Worm (Caenorhabditis elegans) whole organism, L4 larva: ENCODE data around the gene ZK177.9.

ENCODE experiments used
- F37D6.2 ChIP-seq: sonication (generic microtip); optimal IDR thresholded peaks from 2 replicates; lab custom pipeline; 2016; ENCODE audit warnings: mild to moderate bottlenecking, missing genetic modification characterization, missing compliant biosample characterization
- F49E8.2 ChIP-seq: sonication (generic microtip); optimal IDR thresholded peaks from 2 replicates; lab custom pipeline; 2016; ENCODE audit warnings: missing compliant biosample characterization, mild to moderate bottlenecking, missing genetic modification characterization, borderline replicate concordance
- R02D3.7 ChIP-seq: fragments of 150-350 bp; sonication (generic microtip); optimal IDR thresholded peaks from 3 replicates; lab custom pipeline; 2014; ENCODE audit warnings: missing biosample characterization, missing genetic modification characterization
- T26A8.4 ChIP-seq: fragments of 200-800 bp; sonication (Bioruptor generic); IDR thresholded peaks from 2 replicates; pipeline ENCODE4 v1.3.6; 2022; ENCODE audit warnings: missing genetic modification characterization, missing compliant biosample characterization
- aly-2 ChIP-seq: sonication (generic microtip); optimal IDR thresholded peaks from 2 replicates; lab custom pipeline; 2018; ENCODE audit warnings: missing biosample characterization, missing genetic modification characterization
- ceh-62 ChIP-seq: sonication (generic microtip); optimal IDR thresholded peaks from 2 replicates; lab custom pipeline; 2017; ENCODE audit warnings: missing biosample characterization, missing genetic modification characterization
- daf-16 ChIP-seq, 3 experiments: sonication (generic microtip); optimal IDR thresholded peaks; 2 replicates each; lab custom pipeline; 2016 to 2017; ENCODE audit warnings: missing genetic modification characterization in 3 of 3, missing genetic modification reagents in 3 of 3, mild to moderate bottlenecking in 2 of 3, missing compliant biosample characterization in 2 of 3, missing biosample characterization in 1 of 3, moderate library complexity in 1 of 3
- daf-19 ChIP-seq: fragments of 200-800 bp; sonication (Bioruptor generic); conservative IDR thresholded peaks from 2 replicates; pipeline ENCODE4 v1.3.6; 2022; ENCODE audit warnings: missing genetic modification characterization, missing compliant biosample characterization
- daf-8 ChIP-seq: fragments of 200-800 bp; sonication (Bioruptor generic); IDR thresholded peaks from 2 replicates; pipeline ENCODE4 v1.3.6; 2022; ENCODE audit warnings: missing genetic modification characterization, missing compliant biosample characterization
- dmd-6 ChIP-seq: fragments of 200-800 bp; sonication (Bioruptor generic); IDR thresholded peaks from 2 replicates; pipeline ENCODE4 v1.3.6; 2022; ENCODE audit warnings: missing genetic modification reagents, missing genetic modification characterization, missing compliant biosample characterization
- dve-1 ChIP-seq: sonication (generic microtip); optimal IDR thresholded peaks from 2 replicates; lab custom pipeline; 2017; ENCODE audit warnings: antibody characterized with exemption, mild to moderate bottlenecking, missing genetic modification characterization, missing compliant biosample characterization; ENCODE audit not compliant: insufficient read depth
- egl-27 ChIP-seq: sonication (generic microtip); optimal IDR thresholded peaks from 3 replicates; lab custom pipeline; 2017; ENCODE audit warnings: missing biosample characterization, missing genetic modification reagents, missing genetic modification characterization
- egl-43 ChIP-seq: fragments of 200-800 bp; sonication (Bioruptor generic); IDR thresholded peaks from 2 replicates; pipeline ENCODE4 v1.3.6; 2022; ENCODE audit warnings: missing genetic modification reagents, missing genetic modification characterization, missing compliant biosample characterization
- hlh-11 ChIP-seq: fragments of 200-800 bp; sonication (Bioruptor generic); optimal IDR thresholded peaks from 2 replicates; lab custom pipeline; 2018; ENCODE audit warnings: mild to moderate bottlenecking, missing genetic modification characterization, missing compliant biosample characterization
- hlh-30 ChIP-seq: sonication (generic microtip); optimal IDR thresholded peaks from 2 replicates; lab custom pipeline; 2017; ENCODE audit warnings: antibody characterized with exemption, mild to moderate bottlenecking, missing genetic modification characterization, missing compliant biosample characterization; ENCODE audit not compliant: insufficient read depth
- lin-13 ChIP-seq: fragments of 150-350 bp; optimal IDR thresholded peaks from 2 replicates; lab custom pipeline; 2014; ENCODE audit warnings: missing biosample characterization, missing genetic modification reagents, missing genetic modification characterization
- lin-38 ChIP-seq: fragments of 200-800 bp; sonication (Bioruptor generic); IDR thresholded peaks from 2 replicates; pipeline ENCODE4 v1.3.6; 2022; ENCODE audit warnings: missing genetic modification reagents, missing genetic modification characterization, missing compliant biosample characterization
- madf-9 ChIP-seq: fragments of 200-800 bp; sonication (Bioruptor generic); conservative IDR thresholded peaks from 2 replicates; pipeline ENCODE4 v1.3.6; 2022; ENCODE audit warnings: missing genetic modification reagents, missing genetic modification characterization, missing compliant biosample characterization
- mdl-1 ChIP-seq, 2 experiments: fragments of 150-350 bp in 1 of 2; sonication (generic microtip) in 1 of 2; optimal IDR thresholded peaks; 2 replicates each; lab custom pipeline; 2014 to 2017; ENCODE audit warnings: missing biosample characterization in 2 of 2, missing genetic modification characterization in 2 of 2
- mxl-2 ChIP-seq: fragments of 200-800 bp; sonication (Bioruptor generic); conservative IDR thresholded peaks from 2 replicates; pipeline ENCODE4 v1.3.6; 2022; ENCODE audit warnings: missing genetic modification reagents, missing genetic modification characterization, missing compliant biosample characterization
- mxl-3 ChIP-seq: fragments of 200-800 bp; sonication (Bioruptor generic); optimal IDR thresholded peaks from 2 replicates; lab custom pipeline; 2018; ENCODE audit warnings: mild to moderate bottlenecking, missing genetic modification characterization, missing compliant biosample characterization
- nhr-10 ChIP-seq: fragments of 150-350 bp; optimal IDR thresholded peaks from 2 replicates; lab custom pipeline; 2014; ENCODE audit warnings: missing biosample characterization, missing genetic modification characterization
- nhr-102 ChIP-seq: sonication (generic microtip); optimal IDR thresholded peaks from 2 replicates; lab custom pipeline; 2016; ENCODE audit warnings: mild to moderate bottlenecking, missing genetic modification characterization, moderate library complexity, missing compliant biosample characterization
- nhr-11 ChIP-seq: fragments of 150-350 bp; optimal IDR thresholded peaks from 2 replicates; lab custom pipeline; 2014; ENCODE audit warnings: missing biosample characterization, missing genetic modification characterization
- nhr-237 ChIP-seq: sonication (generic microtip); optimal IDR thresholded peaks from 2 replicates; lab custom pipeline; 2017; ENCODE audit warnings: missing biosample characterization, missing genetic modification characterization
- nhr-28 ChIP-seq: fragments of 150-350 bp; optimal IDR thresholded peaks from 2 replicates; lab custom pipeline; 2014; ENCODE audit warnings: missing biosample characterization, missing genetic modification characterization
- nhr-42 ChIP-seq: fragments of 200-800 bp; sonication (Bioruptor generic); IDR thresholded peaks from 2 replicates; pipeline ENCODE4 v1.3.6; 2022; ENCODE audit warnings: missing genetic modification characterization, missing compliant biosample characterization
- nhr-76 ChIP-seq: fragments of 150-350 bp; optimal IDR thresholded peaks from 2 replicates; lab custom pipeline; 2014; ENCODE audit warnings: missing biosample characterization, missing genetic modification characterization
- nhr-77 ChIP-seq: fragments of 150-350 bp; optimal IDR thresholded peaks from 2 replicates; lab custom pipeline; 2014; ENCODE audit warnings: missing biosample characterization, missing genetic modification characterization
- pha-4 ChIP-seq, 2 experiments: fragments of 150-350 bp in 1 of 2; fragments of 200-800 bp in 1 of 2; sonication (Bioruptor generic) in 1 of 2; IDR thresholded peaks in 1 of 2; optimal IDR thresholded peaks in 1 of 2; 2 replicates each; pipeline versions ENCODE4 v1.3.6 to Lab custom; 2014 to 2022; ENCODE audit warnings: missing genetic modification characterization in 2 of 2, missing genetic modification reagents in 2 of 2, missing biosample characterization in 1 of 2, missing compliant biosample characterization in 1 of 2
- pqm-1 ChIP-seq: sonication (generic microtip); optimal IDR thresholded peaks from 2 replicates; lab custom pipeline; 2017; ENCODE audit warnings: missing biosample characterization, missing genetic modification characterization
- skn-1 ChIP-seq: fragments of 150-350 bp; optimal IDR thresholded peaks from 2 replicates; lab custom pipeline; 2014; ENCODE audit warnings: missing biosample characterization, missing genetic modification characterization
- tra-1 ChIP-seq: fragments of 200-800 bp; sonication (Bioruptor generic); IDR thresholded peaks from 2 replicates; pipeline ENCODE4 v1.3.6; 2022; ENCODE audit warnings: missing genetic modification reagents, missing genetic modification characterization, missing compliant biosample characterization
- unc-62 ChIP-seq, 3 experiments: fragments of 150-350 bp in 1 of 3; sonication (generic microtip); optimal IDR thresholded peaks in 2 of 3; peaks in 1 of 3; 1 replicate in 1 of 3; 2 replicates in 2 of 3; lab custom pipeline; 2014 to 2017; ENCODE audit warnings: missing biosample characterization in 3 of 3, missing genetic modification characterization in 3 of 3, missing genetic modification reagents in 3 of 3, missing genotype in 1 of 3
- zag-1 ChIP-seq: fragments of 150-350 bp; optimal IDR thresholded peaks from 2 replicates; lab custom pipeline; 2014; ENCODE audit warnings: missing biosample characterization, missing genetic modification characterization
- zip-2 ChIP-seq: fragments of 150-350 bp; optimal IDR thresholded peaks from 2 replicates; lab custom pipeline; 2014; ENCODE audit warnings: missing biosample characterization, missing genetic modification characterization
- ztf-7 ChIP-seq: fragments of 150-350 bp; optimal IDR thresholded peaks from 2 replicates; lab custom pipeline; 2014; ENCODE audit warnings: missing biosample characterization, missing genetic modification characterization

Gene ZK177.9

ce11 chrII:5556431-5556830 is 38.9 kb upstream of the ZK177.9 start, which contains the start of gene ins-11:
Gene ins-11 (plus strand): TSS chrII:5556731.
- TF ChIP-seq zip-2 (no peak), nhr-42 (GFP tag; lab: Robert Waterston, UW) (no peak), lin-13 (GFP tag; lab: Kevin White, UChicago) (no peak), egl-27 (tag; lab: Kevin White, UChicago) (no peak), nhr-237 (no peak), R02D3.7 (tag; lab: Kevin White, UChicago) (no peak)

ce11 chrII:5555522-5555921 is 38.0 kb upstream of the ZK177.9 start:
- no peak for TF ChIP-seq daf-16 (GFP tag; optimal IDR thresholded peaks at IDR 0.05; lab: Kevin White, UChicago)
- TF ChIP-seq daf-16 (tag; optimal IDR thresholded peaks at IDR 0.05; lab: Kevin White, UChicago) = peak; percentile 47
- TF ChIP-seq mxl-3 (GFP tag; lab: Kevin White, UChicago) = no peak
- no peak for TF ChIP-seq skn-1 (tag; lab: Kevin White, UChicago)
- TF ChIP-seq tra-1 (GFP tag; lab: Robert Waterston, UW) = no peak
- peak; percentile 21 for TF ChIP-seq dve-1
- no peak for TF ChIP-seq madf-9 (GFP tag; lab: Robert Waterston, UW)
- peak; percentile 22 for TF ChIP-seq nhr-102 (tag; lab: Kevin White, UChicago)
- no peak for TF ChIP-seq ceh-62 (tag; lab: Kevin White, UChicago)
- TF ChIP-seq unc-62 (GFP tag; optimal IDR thresholded peaks at IDR 0.05 in 1 of 2; lab: Kevin White, UChicago) = peak in 1 of 2 experiments; percentile 2
- TF ChIP-seq unc-62 (tag; optimal IDR thresholded peaks at IDR 0.05; lab: Kevin White, UChicago) = no peak

DNA sequence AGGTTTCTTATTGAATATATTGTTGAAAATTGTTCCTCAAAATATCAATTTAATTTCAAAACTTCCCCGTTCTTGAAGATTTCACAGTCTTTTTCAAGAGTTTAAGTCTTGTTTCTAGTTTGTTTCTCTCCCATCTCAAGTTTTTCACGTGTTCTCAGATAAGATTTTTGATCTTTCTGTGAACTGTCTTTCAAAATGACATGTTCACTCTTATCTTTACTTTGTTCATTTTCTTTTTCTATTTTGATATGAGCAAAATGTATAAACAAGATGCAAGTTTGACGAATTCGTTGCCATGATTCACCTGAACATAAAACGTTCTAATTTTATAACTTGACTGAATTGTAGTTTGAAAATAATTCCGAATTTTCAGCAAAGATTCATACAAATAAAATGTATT is 37.2 kb upstream of the ZK177.9 start:
- TF ChIP-seq daf-16 (GFP tag; optimal IDR thresholded peaks at IDR 0.05; lab: Kevin White, UChicago) (no peak), daf-16 (tag; optimal IDR thresholded peaks at IDR 0.05; lab: Kevin White, UChicago) (peak; percentile 51), zag-1 (tag; lab: Kevin White, UChicago) (no peak), nhr-10 (tag; lab: Kevin White, UChicago) (no peak), ztf-7 (tag; lab: Kevin White, UChicago) (no peak), dmd-6 (GFP tag; lab: Robert Waterston, UW) (peak; percentile 85), aly-2 (tag; lab: Kevin White, UChicago) (no peak), dve-1 (peak; percentile 19)

DNA sequence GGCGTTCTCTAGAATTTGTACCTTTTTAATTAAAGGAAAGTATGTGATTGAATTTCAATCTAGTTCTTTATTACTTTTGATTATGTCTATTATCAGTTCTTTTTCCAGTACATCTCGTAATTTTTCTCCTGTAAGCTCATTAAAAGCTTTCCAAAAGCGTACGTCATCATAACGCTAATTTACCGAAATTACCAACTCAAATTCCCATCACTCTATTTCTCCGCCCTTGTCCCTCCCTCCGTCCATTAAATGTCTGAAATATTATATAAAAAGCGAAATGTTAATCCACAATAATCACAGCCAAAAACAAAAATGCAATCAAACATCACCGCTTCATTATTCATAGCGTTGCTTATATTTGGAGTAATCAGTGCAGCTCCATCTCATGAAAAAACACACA is 36.8 kb upstream of the ZK177.9 start, which contains the start of gene ins-12:
ins-12 (plus strand) TSS at position 301 of the 400 bp plus-strand sequence.
- TF ChIP-seq T26A8.4 = no peak

- peak; percentile 53 for TF ChIP-seq dmd-6 (GFP tag; lab: Robert Waterston, UW)
- TF ChIP-seq daf-16 (GFP tag; optimal IDR thresholded peaks at IDR 0.05; lab: Kevin White, UChicago) = no peak
- TF ChIP-seq daf-16 (tag; optimal IDR thresholded peaks at IDR 0.05; lab: Kevin White, UChicago) = peak; percentile 90
- TF ChIP-seq daf-19 (GFP tag; lab: Robert Waterston, UW) = no peak
- peak; percentile 71 for TF ChIP-seq dve-1
- peak; percentile 47; the same call in 1 of the 2 replicates for TF ChIP-seq mxl-2
- peak; percentile 60 for TF ChIP-seq hlh-11 (tag; lab: Kevin White, UChicago)
- no peak for TF ChIP-seq nhr-10 (tag; lab: Kevin White, UChicago)
- TF ChIP-seq nhr-76 (tag; lab: Kevin White, UChicago) = no peak
- peak; percentile 69 for TF ChIP-seq hlh-30 (tag; lab: Kevin White, UChicago)
- peak; percentile 44 for TF ChIP-seq nhr-28 (tag; lab: Kevin White, UChicago)
- TF ChIP-seq mdl-1 (tag; optimal IDR thresholded peaks at IDR 0.05; lab: Kevin White, UChicago) = peak in 1 of 2 experiments; percentile 23
- peak; percentile 52 for TF ChIP-seq pqm-1 (tag; lab: Kevin White, UChicago)
Measured at ce11 chrII:5553531-5553930, 36.0 kb upstream of the ZK177.9 start.

DNA sequence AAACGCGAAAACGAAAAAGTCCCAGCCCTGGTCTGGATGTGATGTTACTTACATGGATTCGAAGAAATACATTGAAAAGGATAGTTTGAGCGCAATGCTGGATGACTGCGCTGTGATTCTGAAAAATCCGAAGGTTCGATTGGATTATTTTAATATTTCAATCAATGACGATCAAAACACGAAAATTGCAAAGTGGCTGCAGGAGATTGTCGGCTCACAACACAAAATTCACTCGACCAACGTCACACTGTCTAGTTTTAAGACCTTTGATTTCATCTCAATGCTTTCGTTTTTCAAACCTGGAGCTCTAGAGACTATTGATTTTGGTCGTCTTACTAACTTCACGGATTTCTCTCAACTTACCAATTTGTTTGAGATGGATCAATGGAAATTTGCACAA is 34.0 kb upstream of the ZK177.9 start, which contains the start of gene C17C3.5:
C17C3.5 (plus strand) TSS at position 301 of the 400 bp plus-strand sequence.
- no peak for TF ChIP-seq pha-4 (GFP tag; IDR thresholded peaks at IDR 0.05; lab: Robert Waterston, UW)
- TF ChIP-seq pha-4 (tag; optimal IDR thresholded peaks at IDR 0.05; lab: Kevin White, UChicago) = no peak
- TF ChIP-seq aly-2 (tag; lab: Kevin White, UChicago) = no peak
- TF ChIP-seq F49E8.2 = no peak
- no peak for TF ChIP-seq lin-38
- TF ChIP-seq egl-43 (GFP tag; lab: Robert Waterston, UW) = no peak
- TF ChIP-seq F37D6.2 (tag; lab: Kevin White, UChicago) = no peak
- no peak for TF ChIP-seq daf-8 (GFP tag; lab: Robert Waterston, UW)
- no peak for TF ChIP-seq nhr-11
- TF ChIP-seq nhr-77 (tag; lab: Kevin White, UChicago) = no peak
